Fruit fly (Drosophila melanogaster): Measurements from ENCODE around the gene ple.

Gene ple

DNA sequence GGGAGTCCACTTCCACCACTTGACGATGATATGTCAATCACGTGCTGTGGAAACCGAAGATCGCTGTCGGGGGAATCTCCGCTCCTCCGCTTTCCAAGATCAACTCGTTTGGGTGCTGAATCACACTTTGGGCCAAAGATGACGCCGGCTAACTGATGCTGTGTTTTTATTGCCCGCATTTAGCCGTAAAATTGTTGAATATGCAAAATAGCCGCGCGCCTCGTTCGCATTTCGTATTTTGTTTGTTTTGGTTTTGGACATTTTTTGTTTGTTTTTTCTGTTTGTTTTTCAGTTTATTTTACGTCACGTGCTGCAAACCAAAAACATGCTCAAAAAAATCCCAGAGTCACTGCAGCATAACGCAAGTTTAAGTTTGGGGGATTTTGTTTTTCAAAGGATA lies 4.0 kb upstream of the ple start:
- no peak for TF ChIP-seq CG17801 (GFP tag; optimal IDR thresholded peaks at IDR 0.05; ENCODE audit: partially characterized antibody)

DNA sequence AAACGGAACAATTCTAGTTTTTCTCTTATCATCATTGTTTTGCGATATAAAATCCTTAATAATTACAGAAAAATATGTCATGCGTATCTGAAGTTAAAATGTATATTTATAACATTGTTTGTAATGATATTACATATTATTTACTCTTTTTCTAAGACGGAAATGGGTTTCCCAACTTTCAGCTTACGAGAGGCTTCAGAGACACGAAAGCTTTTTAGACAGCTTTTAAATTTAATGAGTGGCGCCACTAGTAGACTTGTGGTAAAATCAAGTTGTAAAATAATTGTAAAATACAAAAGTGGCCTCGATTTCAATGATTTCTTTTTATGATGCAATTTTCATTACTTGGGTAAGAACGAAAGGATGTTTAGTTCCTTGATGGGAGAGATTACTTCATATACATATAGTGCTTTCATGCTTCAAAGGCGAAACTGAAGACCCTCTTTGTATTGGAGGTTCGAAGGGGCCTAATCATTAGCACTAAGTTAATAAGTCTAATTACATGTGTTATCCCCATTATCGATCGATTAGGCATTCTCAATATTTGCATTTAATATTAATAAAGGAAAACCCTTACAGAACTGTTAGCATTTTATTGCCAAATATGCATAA lies 10.2 kb downstream of the ple start:
- peak; percentile 7 for TF ChIP-seq CG17801 (GFP tag; optimal IDR thresholded peaks at IDR 0.05; ENCODE audit: partially characterized antibody)

DNA sequence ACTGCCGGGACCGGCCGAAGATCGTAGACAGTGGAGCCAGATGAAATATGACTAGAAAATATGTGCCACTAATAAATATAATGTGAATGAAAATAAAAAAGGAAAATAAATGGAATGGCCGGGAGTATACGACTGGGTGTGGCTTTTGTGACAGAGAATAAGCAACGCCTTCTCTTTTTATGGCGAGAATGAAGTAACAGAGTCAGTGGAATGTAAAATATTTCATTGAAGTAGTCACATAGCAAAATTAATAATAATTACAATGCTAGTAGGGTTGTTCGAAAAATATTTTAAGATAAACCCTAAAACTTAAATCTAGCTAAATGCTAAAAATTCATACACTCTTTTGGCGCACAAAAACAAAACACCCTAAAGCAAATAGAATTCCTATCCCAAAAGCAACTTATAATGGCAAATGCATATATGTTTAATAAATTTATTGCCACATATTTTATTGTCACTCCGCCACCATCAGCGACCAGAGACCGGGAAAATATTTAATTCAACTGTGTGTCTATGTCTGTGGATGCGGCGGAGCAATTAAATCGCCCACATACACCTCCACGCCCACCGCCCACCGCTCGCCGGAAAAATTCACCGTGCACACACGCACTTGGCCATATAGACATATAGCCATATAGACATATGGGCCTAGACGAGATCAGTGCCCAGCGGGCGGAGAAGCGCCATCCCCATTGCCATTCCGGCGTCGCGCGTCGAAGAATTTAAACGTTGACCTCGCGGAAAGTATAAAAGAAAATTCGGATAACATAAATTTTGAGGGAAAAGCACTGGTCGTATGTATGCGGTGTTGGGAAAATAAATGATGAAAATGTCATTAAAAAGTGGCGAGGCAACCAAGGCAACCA lies 12.4 kb downstream of the ple start:
- TF ChIP-seq CG17801 (GFP tag; optimal IDR thresholded peaks at IDR 0.05; ENCODE audit: partially characterized antibody) = no peak

DNA sequence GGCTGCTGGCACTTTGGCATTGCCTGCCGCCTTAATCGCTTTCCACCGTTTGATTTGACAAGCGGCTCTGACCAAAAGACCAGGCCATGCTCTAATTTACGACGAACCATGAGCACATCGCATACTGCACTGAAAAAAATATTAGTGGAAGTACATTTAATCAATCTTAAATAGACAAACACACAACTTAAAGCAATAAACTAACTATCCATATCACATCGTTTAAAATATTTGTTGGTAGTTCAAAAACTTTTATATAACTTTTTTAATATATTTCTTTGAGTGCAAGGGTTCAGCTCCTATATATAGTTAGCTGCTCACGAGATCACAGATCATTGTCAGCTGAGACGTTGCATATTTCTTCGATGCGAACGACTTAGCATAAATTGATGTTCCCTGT lies 13.5 kb downstream of the ple start:
- no peak for TF ChIP-seq CG17801 (GFP tag; optimal IDR thresholded peaks at IDR 0.05; ENCODE audit: partially characterized antibody)

DNA sequence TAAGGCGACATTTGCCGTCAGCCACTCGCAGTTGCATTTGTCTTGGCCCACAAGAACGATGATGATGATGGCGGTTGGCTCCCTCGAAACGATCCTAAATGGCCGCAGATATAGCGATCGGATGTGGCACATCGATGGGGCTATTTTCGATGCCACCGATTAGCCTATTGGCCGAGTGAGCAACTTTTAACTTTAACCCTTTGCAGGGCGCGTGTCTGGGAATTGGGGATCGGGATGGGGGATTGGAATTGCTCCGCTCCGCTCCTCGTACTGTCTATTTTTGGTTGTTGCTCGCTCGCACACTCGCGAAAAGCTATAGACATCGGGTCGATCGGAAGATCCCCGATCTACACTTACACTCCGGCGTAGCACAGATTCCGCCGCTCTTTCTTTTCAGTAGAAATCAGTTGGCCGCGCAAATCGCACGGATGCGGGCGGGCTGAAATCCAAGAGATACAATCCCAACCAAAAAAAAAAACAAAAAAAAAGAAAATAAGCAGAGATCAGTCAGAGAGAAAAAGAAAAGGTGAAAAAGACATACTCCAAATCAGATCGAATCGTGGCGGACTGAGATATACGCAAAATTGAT lies 14.8 kb downstream of the ple start, which contains the start of gene CG8519:
Gene CG8519 (plus strand): TSS at position 393 of the 589 bp plus-strand sequence.
- TF ChIP-seq CG17801 (GFP tag; optimal IDR thresholded peaks at IDR 0.05; ENCODE audit: partially characterized antibody) = no peak

DNA sequence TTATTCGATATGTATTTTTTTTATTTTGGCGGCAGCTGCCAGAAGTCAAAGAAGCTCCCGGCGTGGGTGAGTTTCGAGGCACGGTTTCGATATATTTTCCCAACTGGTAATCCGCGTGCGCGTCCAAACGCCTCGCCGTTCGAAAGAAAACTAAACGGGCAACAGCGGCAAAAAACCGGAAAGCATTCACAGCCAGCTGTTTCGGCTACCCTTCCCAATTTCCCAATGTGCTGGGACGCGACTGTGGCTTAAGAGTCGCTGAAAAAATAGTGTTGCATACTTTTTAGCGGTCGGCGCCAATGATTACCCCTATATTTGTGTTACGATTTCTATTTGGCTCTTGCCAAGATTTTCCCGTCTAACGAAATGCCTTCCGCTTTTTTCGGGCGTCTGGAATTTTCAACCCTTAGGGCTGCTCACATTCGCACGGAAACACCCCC lies 15.9 kb downstream of the ple start, which contains the start of gene SP1173:
Gene SP1173 (minus strand): TSS at position 154 of the 440 bp plus-strand sequence.
- TF ChIP-seq CG17801 (GFP tag; optimal IDR thresholded peaks at IDR 0.05; ENCODE audit: partially characterized antibody) = no peak

DNA sequence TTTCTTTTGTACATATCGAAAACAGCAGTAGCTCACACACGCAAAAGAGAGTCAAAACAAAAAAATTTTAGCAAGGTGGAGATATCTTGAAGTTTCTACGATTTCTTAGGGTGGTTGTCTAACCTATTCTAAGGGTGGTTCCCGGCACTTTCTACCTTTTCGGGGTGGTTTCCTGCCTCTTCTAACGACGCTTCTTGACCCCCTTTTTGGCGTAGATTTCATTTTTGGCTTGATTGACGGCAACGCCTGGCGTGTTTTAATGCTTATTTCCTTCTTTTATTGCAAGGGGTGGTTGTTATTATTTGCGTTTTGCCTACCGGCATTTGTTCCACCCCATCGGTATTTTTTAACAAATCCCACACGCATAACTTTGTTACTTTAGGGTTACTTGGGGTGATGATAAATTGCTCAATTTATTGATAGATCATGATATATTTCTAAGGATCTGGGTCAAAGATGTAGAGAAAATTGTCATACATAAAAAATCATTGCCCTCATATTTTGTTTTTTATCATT lies 18.3 kb downstream of the ple start:
- no peak for TF ChIP-seq CG17801 (GFP tag; optimal IDR thresholded peaks at IDR 0.05; ENCODE audit: partially characterized antibody)

DNA sequence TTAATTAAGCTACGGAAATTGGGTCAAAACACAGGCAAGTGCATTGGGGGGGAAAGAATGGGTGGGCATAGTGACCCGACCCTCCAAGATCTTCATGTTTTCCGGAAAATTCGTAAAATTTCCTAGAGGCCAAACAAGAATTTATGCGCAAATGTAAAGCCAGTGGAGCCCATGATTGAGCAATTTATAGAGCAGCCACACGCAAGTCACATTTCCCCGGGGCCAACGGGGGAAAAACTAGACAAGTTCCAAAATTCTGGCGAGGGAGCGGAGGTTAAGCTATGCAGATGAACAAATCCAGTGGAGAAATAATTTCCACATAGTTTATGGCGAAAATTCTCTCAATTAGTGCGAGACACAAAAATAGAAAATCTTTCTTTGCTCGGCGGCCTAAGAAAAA lies 22.0 kb downstream of the ple start:
- no peak for TF ChIP-seq CG17801 (GFP tag; optimal IDR thresholded peaks at IDR 0.05; ENCODE audit: partially characterized antibody)

DNA sequence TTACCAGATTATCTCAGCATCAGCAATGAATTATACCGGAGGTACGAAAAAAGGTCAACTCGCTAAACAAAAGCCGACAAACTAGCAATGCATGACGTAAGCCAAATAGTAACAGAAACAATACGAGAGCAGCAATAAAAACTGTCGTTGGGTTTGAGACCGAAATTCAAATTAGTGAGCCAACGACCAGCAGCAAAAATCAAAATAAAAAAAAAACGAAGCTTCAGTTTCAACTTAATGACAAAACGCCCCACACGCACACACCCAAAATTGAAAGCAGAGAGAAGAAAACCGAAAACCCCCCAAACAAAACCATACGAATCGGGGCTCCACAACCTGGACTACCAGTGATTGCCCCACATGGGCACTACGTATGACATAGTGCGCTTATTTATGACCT lies 25.1 kb downstream of the ple start:
- TF ChIP-seq CG17801 (GFP tag; optimal IDR thresholded peaks at IDR 0.05; ENCODE audit: partially characterized antibody) = no peak

DNA sequence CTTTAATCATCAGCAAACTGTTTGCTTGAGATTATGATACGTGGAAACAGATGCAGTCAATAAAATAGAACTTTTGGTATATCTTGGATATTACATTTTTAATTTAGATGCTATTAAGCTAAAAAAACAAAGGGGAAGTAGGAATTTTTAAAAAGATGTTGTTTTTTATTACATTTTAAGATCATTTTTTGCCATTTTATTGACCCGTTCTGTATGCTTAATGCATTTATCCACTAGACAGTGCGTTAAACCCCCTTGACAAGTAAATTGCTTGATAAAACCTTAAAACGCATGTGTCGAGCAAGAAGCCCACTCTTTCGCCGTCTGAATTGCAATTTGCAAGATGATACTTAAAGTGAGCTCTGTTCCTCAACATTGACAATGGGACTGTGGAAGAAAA lies 26.1 kb downstream of the ple start:
- no peak for TF ChIP-seq CG17801 (GFP tag; optimal IDR thresholded peaks at IDR 0.05; ENCODE audit: partially characterized antibody)

DNA sequence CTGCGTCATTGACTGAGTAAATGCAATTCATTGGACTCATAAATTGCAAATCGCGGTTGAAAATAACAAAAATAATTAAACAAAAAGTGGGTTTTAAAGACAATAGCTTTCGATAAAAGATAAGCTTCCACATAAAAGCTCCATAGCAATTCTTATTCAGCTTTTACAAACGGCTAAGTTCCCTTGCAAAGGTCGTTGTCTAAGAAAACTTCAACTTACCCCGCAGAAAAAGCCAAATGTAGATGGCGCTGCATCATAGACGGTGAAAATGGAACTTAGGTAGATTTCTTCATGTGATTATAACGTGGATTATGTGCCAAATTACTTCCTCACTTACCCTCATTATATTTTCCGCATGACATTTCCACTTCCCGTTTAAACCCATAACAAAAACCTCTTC lies 30.4 kb downstream of the ple start:
- no peak for TF ChIP-seq CG17801 (GFP tag; optimal IDR thresholded peaks at IDR 0.05; ENCODE audit: partially characterized antibody)

DNA sequence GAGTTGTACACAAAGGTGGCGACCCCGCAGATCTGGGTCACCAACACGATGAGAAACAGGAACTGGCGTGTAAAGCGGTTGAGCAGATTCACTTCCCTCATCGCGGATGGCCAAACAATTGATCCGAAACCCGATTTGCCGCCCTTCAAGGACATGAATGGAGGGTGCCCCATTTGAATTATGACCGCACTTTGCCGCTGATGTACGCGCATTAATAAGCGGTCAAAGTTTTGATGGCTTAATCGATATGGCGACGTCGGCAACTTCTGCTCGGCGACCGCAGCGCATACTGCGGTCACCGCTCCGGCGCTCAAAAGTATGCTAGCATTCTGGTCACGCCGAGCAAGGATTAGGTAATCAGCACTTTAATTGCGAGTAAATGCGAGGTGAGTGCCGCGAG lies 51.6 kb downstream of the ple start, which contains the start of gene Grl65a:
Gene Grl65a (minus strand): TSS at position 101 of the 400 bp plus-strand sequence.
- no peak for TF ChIP-seq CG17801 (GFP tag; optimal IDR thresholded peaks at IDR 0.05; ENCODE audit: partially characterized antibody)

DNA sequence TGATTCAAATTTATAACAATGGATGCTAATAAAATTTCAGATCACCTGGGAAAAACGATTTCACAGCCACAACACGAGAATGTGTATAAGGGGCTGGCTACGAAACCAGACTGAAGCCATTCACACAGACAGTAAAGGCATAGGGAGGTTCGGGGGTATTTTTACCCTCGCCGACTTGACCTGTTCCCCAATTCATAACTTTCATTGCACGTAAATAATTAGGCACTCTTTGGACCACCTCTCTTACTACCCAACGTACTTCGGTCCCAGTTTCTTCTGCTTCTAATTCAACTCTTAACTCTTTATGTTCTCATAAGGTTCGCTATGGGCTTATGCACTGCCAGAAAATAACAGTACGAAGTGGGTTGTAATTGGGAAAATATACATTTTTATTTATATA lies 53.8 kb downstream of the ple start, which contains the start of gene eIF4E4:
Gene eIF4E4 (minus strand): TSS at position 101 of the 400 bp plus-strand sequence.
- TF ChIP-seq CG17801 (GFP tag; optimal IDR thresholded peaks at IDR 0.05; ENCODE audit: partially characterized antibody) = no peak
